Worm (Caenorhabditis elegans) whole organism, late embryonic: ENCODE data around the gene T20D4.10.
"Not testable (repeated sequence)": the region's sequence is repeated elsewhere in the genome, so short reads cannot be mapped to it uniquely, and the experiment has no call there.

Experiments
- C38D4.7 ChIP-seq: fragments of 200-800 bp; sonication (Bioruptor generic); optimal IDR thresholded peaks from 2 replicates; lab custom pipeline; 2018; ENCODE audit warnings: mild to moderate bottlenecking, missing genetic modification characterization, moderate library complexity, missing compliant biosample characterization
- K02D7.2 ChIP-seq: sonication (generic microtip); optimal IDR thresholded peaks from 2 replicates; lab custom pipeline; 2017; ENCODE audit warnings: mild to moderate bottlenecking, missing genetic modification characterization, missing compliant biosample characterization
- T23F11.4 ChIP-seq: fragments of 200-800 bp; sonication (Bioruptor generic); optimal IDR thresholded peaks from 2 replicates; lab custom pipeline; 2018; ENCODE audit warnings: mild to moderate bottlenecking, missing genetic modification characterization, missing compliant biosample characterization
- ahr-1 ChIP-seq: sonication (generic microtip); optimal IDR thresholded peaks from 2 replicates; lab custom pipeline; 2016; ENCODE audit warnings: missing genetic modification characterization, missing compliant biosample characterization
- ama-1 ChIP-seq: fragments of 150-350 bp; optimal IDR thresholded peaks from 2 replicates; lab custom pipeline; 2014
- ceh-18 ChIP-seq: sonication (generic microtip); optimal IDR thresholded peaks from 2 replicates; lab custom pipeline; 2016; ENCODE audit warnings: missing genetic modification characterization, missing compliant biosample characterization
- ceh-2 ChIP-seq: sonication (generic microtip); optimal IDR thresholded peaks from 2 replicates; lab custom pipeline; 2016; ENCODE audit warnings: missing genotype, missing genetic modification characterization, missing compliant biosample characterization
- ceh-31 ChIP-seq: sonication (generic microtip); optimal IDR thresholded peaks from 2 replicates; lab custom pipeline; 2016; ENCODE audit warnings: missing genetic modification characterization, missing compliant biosample characterization
- ceh-6 ChIP-seq: fragments of 200-800 bp; sonication (Bioruptor generic); optimal IDR thresholded peaks from 2 replicates; lab custom pipeline; 2018; ENCODE audit warnings: mild to moderate bottlenecking, missing genetic modification characterization, missing compliant biosample characterization
- ceh-9 ChIP-seq: sonication (generic microtip); optimal IDR thresholded peaks from 2 replicates; lab custom pipeline; 2016; ENCODE audit warnings: mild to moderate bottlenecking, missing genetic modification characterization, inconsistent platforms, missing compliant biosample characterization
- che-1 ChIP-seq: sonication (generic microtip); optimal IDR thresholded peaks from 2 replicates; lab custom pipeline; 2016; ENCODE audit warnings: mild to moderate bottlenecking, missing genetic modification characterization, missing compliant biosample characterization
- dve-1 ChIP-seq: sonication (generic microtip); optimal IDR thresholded peaks from 2 replicates; lab custom pipeline; 2017; ENCODE audit warnings: antibody characterized with exemption, mild to moderate bottlenecking, missing genetic modification characterization, missing compliant biosample characterization
- elt-2 ChIP-seq: sonication (generic microtip); optimal IDR thresholded peaks from 2 replicates; lab custom pipeline; 2016; ENCODE audit warnings: missing genetic modification reagents, missing genetic modification characterization, missing compliant biosample characterization
- ets-4 ChIP-seq: sonication (generic microtip); optimal IDR thresholded peaks from 2 replicates; lab custom pipeline; 2016; ENCODE audit warnings: missing genetic modification characterization, missing compliant biosample characterization
- eyg-1 ChIP-seq: sonication (generic microtip); optimal IDR thresholded peaks from 2 replicates; lab custom pipeline; 2016; ENCODE audit warnings: missing genotype, missing genetic modification characterization, missing compliant biosample characterization
- fkh-6 ChIP-seq: sonication (generic microtip); optimal IDR thresholded peaks from 2 replicates; lab custom pipeline; 2016; ENCODE audit warnings: missing genetic modification characterization, missing compliant biosample characterization
- gmeb-2 ChIP-seq: sonication (generic microtip); optimal IDR thresholded peaks from 2 replicates; lab custom pipeline; 2016; ENCODE audit warnings: missing genetic modification characterization, inconsistent platforms, missing compliant biosample characterization
- hlh-15 ChIP-seq: sonication (generic microtip); optimal IDR thresholded peaks from 2 replicates; lab custom pipeline; 2016; ENCODE audit warnings: missing genetic modification characterization, missing compliant biosample characterization
- hlh-30 ChIP-seq: sonication (generic microtip); optimal IDR thresholded peaks from 2 replicates; lab custom pipeline; 2017; ENCODE audit warnings: antibody characterized with exemption, missing genetic modification characterization, missing compliant biosample characterization; ENCODE audit not compliant: insufficient read depth
- madf-2 ChIP-seq: sonication (generic microtip); optimal IDR thresholded peaks from 2 replicates; lab custom pipeline; 2017; ENCODE audit warnings: missing genetic modification characterization, missing compliant biosample characterization
- mec-3 ChIP-seq: sonication (generic microtip); optimal IDR thresholded peaks from 2 replicates; lab custom pipeline; 2016; ENCODE audit warnings: borderline replicate concordance, missing genetic modification characterization, missing compliant biosample characterization
- nhr-11 ChIP-seq: fragments of 150-350 bp; optimal IDR thresholded peaks from 2 replicates; lab custom pipeline; 2014; ENCODE audit warnings: missing biosample characterization, missing genetic modification characterization
- npax-4 ChIP-seq: sonication (generic microtip); optimal IDR thresholded peaks from 2 replicates; lab custom pipeline; 2016; ENCODE audit warnings: missing genetic modification characterization, missing compliant biosample characterization
- odd-2 ChIP-seq: sonication (generic microtip); optimal IDR thresholded peaks from 2 replicates; lab custom pipeline; 2017; ENCODE audit warnings: antibody characterized with exemption, mild to moderate bottlenecking, missing genetic modification characterization, missing compliant biosample characterization
- pag-3 ChIP-seq: sonication (generic microtip); optimal IDR thresholded peaks from 2 replicates; lab custom pipeline; 2016; ENCODE audit warnings: missing compliant biosample characterization, missing genetic modification characterization, borderline replicate concordance
- pat-9 ChIP-seq: fragments of 200-800 bp; sonication (Bioruptor generic); optimal IDR thresholded peaks from 2 replicates; lab custom pipeline; 2018; ENCODE audit warnings: mild to moderate bottlenecking, missing genetic modification characterization, moderate library complexity, missing compliant biosample characterization
- pqm-1 ChIP-seq: sonication (generic microtip); optimal IDR thresholded peaks from 2 replicates; lab custom pipeline; 2016; ENCODE audit warnings: missing genetic modification characterization, missing compliant biosample characterization
- pros-1 ChIP-seq: fragments of 150-350 bp; optimal IDR thresholded peaks from 2 replicates; lab custom pipeline; 2014; ENCODE audit warnings: missing biosample characterization, missing genetic modification reagents, missing genetic modification characterization
- rnt-1 ChIP-seq: sonication (generic microtip); optimal IDR thresholded peaks from 2 replicates; lab custom pipeline; 2016; ENCODE audit warnings: missing genetic modification characterization, missing compliant biosample characterization
- sox-2 ChIP-seq: fragments of 200-800 bp; sonication (Bioruptor generic); IDR thresholded peaks from 2 replicates; pipeline ENCODE4 v1.3.6; 2022; ENCODE audit warnings: missing genetic modification reagents, missing genetic modification characterization, missing compliant biosample characterization
- syd-9 ChIP-seq: sonication (generic microtip); optimal IDR thresholded peaks from 2 replicates; lab custom pipeline; 2016; ENCODE audit warnings: mild to moderate bottlenecking, missing genetic modification characterization, moderate library complexity, missing compliant biosample characterization
- ttx-3 ChIP-seq: sonication (generic microtip); optimal IDR thresholded peaks from 2 replicates; lab custom pipeline; 2016; ENCODE audit warnings: missing genetic modification reagents, missing genetic modification characterization, missing compliant biosample characterization
- unc-3 ChIP-seq, 2 experiments: fragments of 200-800 bp in 1 of 2; sonication (Bioruptor generic) in 1 of 2; sonication (generic microtip) in 1 of 2; conservative IDR thresholded peaks in 1 of 2; optimal IDR thresholded peaks in 1 of 2; 2 replicates each; pipeline versions ENCODE4 v1.3.6 to Lab custom; 2016 to 2022; ENCODE audit warnings: missing compliant biosample characterization in 2 of 2, missing genetic modification characterization in 2 of 2, missing genetic modification reagents in 1 of 2
- zip-5 ChIP-seq: sonication (generic microtip); optimal IDR thresholded peaks from 2 replicates; lab custom pipeline; 2016; ENCODE audit warnings: missing genetic modification characterization, missing compliant biosample characterization

The T20D4.10 gene

DNA sequence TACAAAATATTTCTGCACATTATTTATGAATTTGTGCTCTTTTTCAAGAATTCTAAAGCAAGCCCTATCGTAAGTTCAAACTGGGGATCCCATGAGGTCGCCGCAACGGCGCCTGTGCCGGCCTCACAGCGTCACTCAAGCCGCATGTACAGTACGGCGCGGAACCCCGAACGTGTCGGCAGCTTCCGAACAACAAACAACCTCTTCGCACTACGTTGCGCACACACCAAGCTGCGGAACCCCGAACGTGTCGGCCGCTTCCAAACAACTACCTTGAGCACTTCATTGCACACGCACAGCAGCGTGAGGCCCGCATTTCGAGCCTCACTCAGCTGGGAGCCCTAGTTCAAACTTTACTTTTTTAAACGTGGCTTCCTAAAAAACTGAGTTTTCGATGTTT, 6.0 kb upstream of the T20D4.10 start:
- TF ChIP-seq npax-4 (tag; lab: Kevin White, UChicago), result no peak
- TF ChIP-seq pros-1 (tag; lab: Kevin White, UChicago), result no peak
- TF ChIP-seq ets-4 (tag; lab: Kevin White, UChicago), result no peak
- TF ChIP-seq mec-3, result no peak
- TF ChIP-seq che-1 (tag; lab: Kevin White, UChicago), result no peak
- TF ChIP-seq pat-9 (tag; lab: Kevin White, UChicago), result no peak
- TF ChIP-seq odd-2, result no peak

DNA sequence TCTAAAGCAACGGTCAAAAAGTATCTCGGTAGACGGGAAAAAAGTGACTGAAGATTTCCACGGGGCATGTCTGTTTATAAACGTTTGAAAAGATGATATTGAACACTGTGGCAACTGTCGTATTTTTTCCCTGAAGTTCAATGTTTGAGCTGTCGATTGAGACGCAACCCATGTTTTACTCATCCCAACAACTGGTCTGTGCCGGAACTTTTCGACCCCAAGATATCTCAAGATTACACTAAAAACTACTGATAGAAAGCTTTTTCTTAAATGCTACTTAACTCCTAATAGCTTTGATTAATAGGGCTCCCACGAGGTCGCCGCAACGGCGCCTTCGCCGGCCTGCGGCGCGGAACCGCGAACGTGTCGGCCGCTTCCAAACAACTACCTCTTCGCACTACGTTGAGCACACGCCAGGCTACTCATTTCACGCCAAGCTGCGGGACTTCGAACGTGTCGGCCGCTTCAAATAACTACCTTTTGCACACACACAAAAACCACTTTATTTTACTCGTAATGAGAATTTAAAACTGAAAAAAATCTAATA, 5.3 kb upstream of the T20D4.10 start, which contains the start of gene T20D4.15:
Gene T20D4.15 (minus strand): TSS at position 51 of the 547 bp plus-strand sequence.
- TF ChIP-seq pag-3 (tag; lab: Kevin White, UChicago) (no peak), sox-2 (GFP tag; lab: Robert Waterston, UW) (no peak), ets-4 (tag; lab: Kevin White, UChicago) (no peak), zip-5 (tag; lab: Kevin White, UChicago) (no peak), ttx-3 (tag; lab: Kevin White, UChicago) (no peak), pqm-1 (tag; lab: Kevin White, UChicago) (no peak), ceh-6 (no peak), T23F11.4 (no peak), pat-9 (tag; lab: Kevin White, UChicago) (no peak), hlh-15 (tag; lab: Kevin White, UChicago) (no peak)

DNA sequence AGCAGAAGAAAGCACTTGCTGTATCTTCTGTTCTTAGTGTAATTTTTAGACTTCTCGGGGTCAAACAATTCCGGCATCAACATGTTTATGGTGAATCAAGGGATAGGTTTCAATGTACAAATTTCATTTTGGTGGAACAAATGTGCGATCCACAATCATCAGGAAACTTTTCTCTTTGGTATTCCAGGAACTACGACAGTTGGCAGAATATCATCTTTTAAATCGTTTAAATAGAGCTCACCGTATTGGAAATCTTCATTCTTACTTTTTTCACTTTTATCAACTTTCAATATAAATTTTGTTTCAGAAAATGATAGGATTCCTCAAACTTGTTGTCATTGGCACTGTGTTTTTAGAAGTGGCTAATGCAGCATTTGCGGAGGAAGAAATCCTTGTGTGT, 3.3 kb upstream of the T20D4.10 start, which contains the start of gene T20D4.12:
Gene T20D4.12 (plus strand): TSS at position 301 of the 400 bp plus-strand sequence.
- TF ChIP-seq hlh-30 (tag; lab: Kevin White, UChicago); nhr-11; ceh-31 (tag; lab: Kevin White, UChicago): not testable (repeated sequence)

DNA sequence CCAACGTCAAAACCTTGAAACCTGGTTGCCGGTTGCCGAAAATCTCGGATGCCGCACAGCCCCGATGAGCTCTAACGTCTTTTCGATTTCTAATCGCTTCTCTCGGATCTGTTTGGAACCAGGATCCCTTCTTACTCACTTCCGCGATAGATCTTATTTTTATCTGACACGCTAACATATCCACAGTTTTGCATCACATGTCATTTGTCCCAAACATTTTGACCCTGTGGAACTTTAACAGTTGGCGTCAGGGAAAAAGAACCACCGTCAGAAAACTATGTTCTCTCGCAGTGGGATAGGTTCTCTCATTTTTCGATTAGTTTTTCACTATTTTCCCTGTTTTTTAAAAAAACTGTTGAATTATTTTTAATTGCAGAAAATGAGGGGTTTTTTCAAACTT, 1.7 kb upstream of the T20D4.10 start, which contains the start of gene T20D4.11:
Gene T20D4.11 (plus strand): TSS at position 377 of the 400 bp plus-strand sequence.
- TF ChIP-seq ets-4 (tag; lab: Kevin White, UChicago), result no peak
- TF ChIP-seq pag-3 (tag; lab: Kevin White, UChicago), result no peak
- TF ChIP-seq pat-9 (tag; lab: Kevin White, UChicago), result no peak

DNA sequence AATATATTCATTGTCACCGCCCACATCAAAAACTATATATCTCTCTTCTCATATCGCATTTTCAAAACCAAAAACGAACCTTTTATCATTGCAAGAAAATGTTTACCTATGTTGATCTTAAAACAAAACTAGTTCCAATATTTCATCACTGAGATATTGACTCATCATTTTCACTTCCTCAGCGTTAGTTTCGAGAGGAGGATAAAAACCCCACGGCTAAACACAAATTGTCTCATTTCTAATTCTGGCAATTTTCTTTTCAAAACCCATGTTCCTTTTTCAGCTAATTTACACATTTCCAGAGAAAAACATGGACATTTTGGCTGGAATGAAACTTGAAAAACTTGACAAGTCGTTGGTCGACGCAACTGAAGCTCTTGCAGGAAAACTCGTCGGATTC, 8.6 kb downstream of the T20D4.10 start, which contains the start of gene T20D4.7:
Gene T20D4.7 (plus strand): TSS at position 301 of the 400 bp plus-strand sequence.
- TF ChIP-seq gmeb-2 (tag; lab: Kevin White, UChicago) (no peak), C38D4.7 (GFP tag; lab: Kevin White, UChicago) (no peak), ceh-2 (tag; lab: Kevin White, UChicago) (no peak), odd-2 (no peak), ceh-9 (tag; lab: Kevin White, UChicago) (no peak), unc-3 (GFP tag; conservative IDR thresholded peaks at IDR 0.05; lab: Robert Waterston, UW) (no peak), unc-3 (tag; optimal IDR thresholded peaks at IDR 0.05; lab: Kevin White, UChicago) (no peak), K02D7.2 (tag; lab: Kevin White, UChicago) (no peak), madf-2 (tag; lab: Kevin White, UChicago) (no peak)

DNA sequence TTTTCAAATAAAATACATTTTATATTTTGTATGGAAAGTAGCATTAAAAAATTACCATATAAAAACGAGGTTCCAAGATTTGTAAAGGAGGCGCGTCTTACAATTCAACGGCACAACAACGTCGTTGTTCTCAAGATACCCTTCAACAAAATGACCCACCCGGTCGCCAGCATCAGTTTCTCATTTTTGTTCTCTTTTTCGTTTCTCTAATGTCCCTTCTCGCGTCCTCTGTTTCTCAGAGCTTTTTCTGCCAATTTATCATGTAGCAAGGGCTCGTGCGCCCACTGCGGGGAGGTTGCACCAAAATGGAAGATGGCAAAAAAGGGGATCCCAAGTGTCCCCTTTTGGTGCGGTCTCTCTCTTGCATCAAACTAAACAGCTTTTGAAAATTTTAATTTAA, 9.4 kb downstream of the T20D4.10 start:
- TF ChIP-seq unc-3 (GFP tag; conservative IDR thresholded peaks at IDR 0.05; lab: Robert Waterston, UW) (no peak), unc-3 (tag; optimal IDR thresholded peaks at IDR 0.05; lab: Kevin White, UChicago) (no peak), ama-1 (lab: Kevin White, UChicago) (no peak)

DNA sequence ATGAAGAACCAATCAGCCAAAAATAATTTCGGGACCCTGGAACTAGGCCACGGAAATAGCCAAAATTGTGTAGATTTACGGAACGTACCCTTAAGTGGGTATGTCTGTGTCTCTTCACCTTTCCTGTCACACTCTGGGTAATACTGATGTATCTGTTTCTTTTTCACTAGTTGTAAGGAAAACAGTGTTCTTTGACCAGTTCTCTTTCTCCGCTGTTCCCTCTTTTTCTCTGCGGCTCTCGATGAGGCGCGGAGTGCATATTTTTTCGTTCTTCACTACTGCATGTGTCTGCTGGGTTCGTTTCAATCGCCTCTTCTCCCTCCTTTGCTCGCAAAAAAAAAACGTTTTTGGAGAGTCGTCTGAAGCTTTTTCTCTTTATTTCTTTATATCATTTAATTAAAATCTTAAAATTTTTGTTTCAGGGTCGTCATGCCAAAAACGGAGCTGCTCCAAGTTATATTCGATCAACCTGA, 10.1 kb downstream of the T20D4.10 start, which contains the start of gene arrd-22:
Gene arrd-22 (plus strand): TSS at position 423 of the 473 bp plus-strand sequence.
- TF ChIP-seq pqm-1 (tag; lab: Kevin White, UChicago), result no peak
- TF ChIP-seq elt-2, result no peak
- TF ChIP-seq rnt-1 (tag; lab: Kevin White, UChicago), result no peak
- no peak for TF ChIP-seq eyg-1 (tag; lab: Kevin White, UChicago)
- no peak for TF ChIP-seq sox-2 (GFP tag; lab: Robert Waterston, UW)
- TF ChIP-seq pag-3 (tag; lab: Kevin White, UChicago), result no peak
- TF ChIP-seq ceh-18 (tag; lab: Kevin White, UChicago), result no peak
- TF ChIP-seq ama-1 (lab: Kevin White, UChicago), result no peak
- no peak for TF ChIP-seq fkh-6 (tag; lab: Kevin White, UChicago)
- TF ChIP-seq ahr-1, result no peak
- no peak for TF ChIP-seq syd-9
- no peak for TF ChIP-seq dve-1 (tag; lab: Kevin White, UChicago)
